Worm (Caenorhabditis elegans) whole organism, mixed stage, embryonic: ENCODE data around the gene T05A8.6.
"Not testable (repeated sequence)": the region's sequence is repeated elsewhere in the genome, so short reads cannot be mapped to it uniquely, and the experiment has no call there.

Experiments
- blmp-1 ChIP-seq: fragments of 150-350 bp; optimal IDR thresholded peaks from 2 replicates; lab custom pipeline; 2014; ENCODE audit warnings: missing biosample characterization, missing genetic modification characterization
- ceh-39 ChIP-seq: fragments of 150-350 bp; optimal IDR thresholded peaks from 2 replicates; lab custom pipeline; 2014; ENCODE audit warnings: missing biosample characterization, missing genetic modification characterization
- ceh-83 ChIP-seq: fragments of 200-800 bp; sonication (Bioruptor generic); optimal IDR thresholded peaks from 2 replicates; lab custom pipeline; 2018; ENCODE audit warnings: mild to moderate bottlenecking, missing genetic modification characterization, missing compliant biosample characterization
- ces-1 ChIP-seq: fragments of 150-350 bp; optimal IDR thresholded peaks from 2 replicates; lab custom pipeline; 2014; ENCODE audit warnings: missing biosample characterization, missing genetic modification reagents, missing genetic modification characterization
- cnd-1 ChIP-seq: fragments of 200-800 bp; sonication (Bioruptor generic); optimal IDR thresholded peaks from 2 replicates; lab custom pipeline; 2018; ENCODE audit warnings: mild to moderate bottlenecking, missing genetic modification characterization, missing compliant biosample characterization
- drap-1 ChIP-seq: fragments of 200-800 bp; sonication (Bioruptor generic); optimal IDR thresholded peaks from 3 replicates; lab custom pipeline; 2018; ENCODE audit warnings: mild to moderate bottlenecking, missing genetic modification characterization, missing compliant biosample characterization
- elt-3 ChIP-seq: fragments of 150-350 bp; optimal IDR thresholded peaks from 2 replicates; lab custom pipeline; 2014; ENCODE audit warnings: missing biosample characterization, missing genetic modification characterization
- flh-1 ChIP-seq: fragments of 200-800 bp; sonication (Bioruptor generic); optimal IDR thresholded peaks from 2 replicates; lab custom pipeline; 2018; ENCODE audit warnings: mild to moderate bottlenecking, missing genetic modification characterization, moderate library complexity, missing compliant biosample characterization
- ham-2 ChIP-seq: fragments of 200-800 bp; sonication (Bioruptor generic); optimal IDR thresholded peaks from 2 replicates; lab custom pipeline; 2018; ENCODE audit warnings: mild to moderate bottlenecking, missing genetic modification characterization, missing compliant biosample characterization
- lin-32 ChIP-seq: fragments of 200-800 bp; sonication (Bioruptor generic); optimal IDR thresholded peaks from 2 replicates; lab custom pipeline; 2018; ENCODE audit warnings: mild to moderate bottlenecking, missing genetic modification characterization, missing compliant biosample characterization
- nhr-237 ChIP-seq: fragments of 150-350 bp; optimal IDR thresholded peaks from 2 replicates; lab custom pipeline; 2014; ENCODE audit warnings: missing biosample characterization, missing genetic modification characterization
- nhr-28 ChIP-seq: fragments of 150-350 bp; optimal IDR thresholded peaks from 2 replicates; lab custom pipeline; 2014; ENCODE audit warnings: missing biosample characterization, missing genetic modification characterization
- snpc-4 ChIP-seq: fragments of 150-350 bp; optimal IDR thresholded peaks from 2 replicates; lab custom pipeline; 2014; ENCODE audit warnings: missing biosample characterization, missing genetic modification characterization
- tbx-8 ChIP-seq: fragments of 200-800 bp; sonication (Bioruptor generic); optimal IDR thresholded peaks from 2 replicates; lab custom pipeline; 2018; ENCODE audit warnings: mild to moderate bottlenecking, missing genetic modification characterization, moderate library complexity, missing compliant biosample characterization
- unc-120 ChIP-seq: sonication (generic microtip); optimal IDR thresholded peaks from 2 replicates; lab custom pipeline; 2017; ENCODE audit warnings: missing genetic modification characterization, missing compliant biosample characterization; ENCODE audit not compliant: poor library complexity, severe bottlenecking
- unc-62 ChIP-seq: fragments of 150-350 bp; optimal IDR thresholded peaks from 2 replicates; lab custom pipeline; 2014; ENCODE audit warnings: missing biosample characterization, missing genetic modification reagents, missing genetic modification characterization
- zip-8 ChIP-seq: fragments of 150-350 bp; optimal IDR thresholded peaks from 2 replicates; lab custom pipeline; 2014; ENCODE audit warnings: missing biosample characterization, missing genetic modification characterization
- ztf-11 ChIP-seq: fragments of 150-350 bp; optimal IDR thresholded peaks from 2 replicates; lab custom pipeline; 2014; ENCODE audit warnings: missing biosample characterization, missing genetic modification characterization

The T05A8.6 gene

DNA sequence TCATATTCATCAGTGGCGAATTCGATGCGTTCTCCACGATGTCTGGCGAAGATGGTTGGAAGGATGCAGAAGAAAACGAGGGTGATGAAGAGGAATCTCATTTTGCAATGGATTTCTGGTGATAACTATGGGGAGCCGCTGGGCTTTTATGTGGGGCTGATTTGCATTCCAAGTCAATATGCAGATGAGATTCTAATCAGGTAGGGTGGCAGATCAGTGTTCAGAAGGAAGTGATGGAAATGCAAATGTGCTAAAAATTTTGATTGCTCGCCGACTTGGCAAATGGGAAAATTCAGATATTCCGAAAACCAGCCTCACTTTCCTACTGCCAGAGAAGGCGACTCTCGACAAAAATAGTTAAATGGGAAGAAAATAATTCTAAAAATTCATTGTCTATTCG lies 49.4 kb downstream of the T05A8.6 start, which contains the start of gene nspf-3:
nspf-3 (minus strand) TSS at position 101 of the 400 bp plus-strand sequence.
- TF ChIP-seq ces-1 (no peak), nhr-237 (tag; lab: Kevin White, UChicago) (no peak), zip-8 (no peak), lin-32 (GFP tag; lab: Kevin White, UChicago) (no peak), snpc-4 (tag; lab: Kevin White, UChicago) (no peak), unc-62 (no peak), blmp-1 (tag; lab: Kevin White, UChicago) (no peak), ceh-83 (no peak), ham-2 (GFP tag; lab: Kevin White, UChicago) (no peak), ceh-39 (tag; lab: Kevin White, UChicago) (no peak), drap-1 (no peak), flh-1 (GFP tag; lab: Kevin White, UChicago) (no peak), tbx-8 (GFP tag; lab: Kevin White, UChicago) (no peak), ztf-11 (tag; lab: Kevin White, UChicago) (no peak), unc-120 (tag; lab: Kevin White, UChicago) (no peak), cnd-1 (tag; lab: Kevin White, UChicago) (no peak)
- TF ChIP-seq, all 35 proteins: peak for 0

DNA sequence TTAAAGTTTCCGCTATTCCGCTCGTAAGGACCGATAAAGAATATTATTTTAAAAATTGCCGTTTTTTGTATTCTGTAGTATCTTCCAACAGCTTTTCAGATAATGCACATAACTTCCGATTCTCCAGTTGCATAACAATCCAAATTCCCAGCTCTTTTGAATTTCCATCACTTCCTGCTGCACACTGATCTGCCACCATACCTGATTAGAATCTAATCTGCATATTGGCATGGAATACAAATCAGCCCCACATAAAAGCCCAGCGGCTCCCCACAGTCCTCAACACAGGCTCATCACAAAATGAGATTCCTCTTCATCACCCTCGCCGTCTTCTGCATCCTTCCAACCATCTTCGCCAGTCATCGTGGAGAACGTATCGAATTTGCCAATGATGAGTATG lies 50.9 kb downstream of the T05A8.6 start, which contains the start of gene nspf-2:
nspf-2 (plus strand) TSS at position 301 of the 400 bp plus-strand sequence.
- TF ChIP-seq nhr-28, ztf-11, elt-3 (tag; lab: Kevin White, UChicago): not testable (repeated sequence)
